Worm (Caenorhabditis elegans): ENCODE measurements around the gene T28C6.11.

DNA sequence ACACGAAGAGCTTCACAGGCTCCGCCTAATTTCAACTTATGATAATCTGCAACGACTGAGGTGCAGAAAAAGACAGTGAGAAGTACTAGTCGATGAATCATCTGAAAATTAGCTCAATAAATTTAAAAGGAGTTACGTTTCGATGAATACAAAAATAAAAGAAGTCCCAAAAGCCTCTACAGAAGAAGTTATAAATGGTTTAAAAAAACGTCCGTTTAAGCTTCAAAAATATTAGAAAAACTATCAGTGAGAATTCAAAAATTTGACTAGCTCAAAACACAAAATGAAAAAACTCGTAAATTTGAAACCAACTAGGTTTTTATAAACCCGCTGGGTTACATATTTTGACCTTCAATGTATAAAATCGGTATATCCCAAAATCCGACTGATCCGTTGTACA is 15.9 kb upstream of the T28C6.11 start, which contains the start of gene T11B7.5:
- TF ChIP-seq pat-9 (tag; optimal IDR thresholded peaks at IDR 0.05) (no peak), nhr-11 (tag; optimal IDR thresholded peaks at IDR 0.05) (no peak), rnt-1 (tag; optimal IDR thresholded peaks at IDR 0.05) (no peak), pqm-1 (tag; optimal IDR thresholded peaks at IDR 0.05) (no peak), elt-2 (tag; optimal IDR thresholded peaks at IDR 0.05) (no peak), pha-4 (tag; optimal IDR thresholded peaks at IDR 0.05) (no peak), sox-4 (tag; optimal IDR thresholded peaks at IDR 0.05) (no peak), C08G9.2 (tag; optimal IDR thresholded peaks at IDR 0.05) (no peak), npax-4 (tag; optimal IDR thresholded peaks at IDR 0.05) (no peak), fkh-10 (GFP tag; optimal IDR thresholded peaks at IDR 0.05) (no peak)

Measured in whole organism, late embryonic.